Fruit fly (Drosophila melanogaster) whole organism, embryonic: ENCODE data around the gene Prp31.

Source experiments
- Aef1 ChIP-seq: fragments of 200-800 bp; sonication (Bioruptor generic); IDR thresholded peaks from 3 replicates; pipeline ENCODE4 v1.3.6; 2022; ENCODE audit warnings: missing biosample characterization, missing genetic modification characterization
- Atf3 ChIP-seq: fragments of 200-800 bp; sonication (Bioruptor generic); optimal IDR thresholded peaks from 3 replicates; lab custom pipeline; 2016; ENCODE audit warnings: missing biosample characterization, missing genetic modification characterization
- Awh ChIP-seq: fragments of 200-800 bp; sonication (Bioruptor generic); IDR thresholded peaks from 2 replicates; pipeline ENCODE4, ENCODE4 v1.3.6; 2022; ENCODE audit warnings: missing biosample characterization, missing genetic modification characterization
- Bdp1 ChIP-seq: fragments of 200-800 bp; sonication (Bioruptor generic); optimal IDR thresholded peaks from 3 replicates; lab custom pipeline; 2016; ENCODE audit warnings: missing biosample characterization, missing genetic modification characterization
- C15 ChIP-seq: fragments of 200-800 bp; sonication (Bioruptor generic); IDR thresholded peaks from 3 replicates; pipeline ENCODE4 v1.3.6; 2022; ENCODE audit warnings: missing biosample characterization, missing genetic modification characterization
- CG11560 ChIP-seq: fragments of 200-800 bp; sonication (Bioruptor generic); IDR thresholded peaks from 3 replicates; pipeline ENCODE4 v1.3.6; 2022; ENCODE audit warnings: missing biosample characterization, missing genetic modification characterization
- CG11723 ChIP-seq: fragments of 200-800 bp; sonication (Bioruptor generic); optimal IDR thresholded peaks from 2 replicates; lab custom pipeline; 2017; ENCODE audit warnings: missing biosample characterization, mild to moderate bottlenecking, missing genetic modification characterization
- CG12104 ChIP-seq: fragments of 200-800 bp; sonication (Bioruptor generic); optimal IDR thresholded peaks from 3 replicates; lab custom pipeline; 2016; ENCODE audit warnings: missing biosample characterization, missing genetic modification characterization
- CG12299 ChIP-seq: fragments of 200-800 bp; sonication (Bioruptor generic); optimal IDR thresholded peaks from 2 replicates; lab custom pipeline; 2018; ENCODE audit warnings: missing biosample characterization, mild to moderate bottlenecking, missing genetic modification characterization
- CG13287 ChIP-seq: fragments of 200-800 bp; sonication (Bioruptor generic); IDR thresholded peaks from 2 replicates; pipeline ENCODE4 v1.3.6; 2022; ENCODE audit warnings: missing biosample characterization, missing genetic modification characterization; ENCODE audit not compliant: partially characterized antibody
- CG13424 ChIP-seq: fragments of 200-800 bp; sonication (Bioruptor generic); optimal IDR thresholded peaks from 2 replicates; lab custom pipeline; 2019; ENCODE audit warnings: missing biosample characterization, mild to moderate bottlenecking, missing genetic modification characterization, moderate library complexity
- CG14667 ChIP-seq: fragments of 200-800 bp; sonication (Bioruptor generic); IDR thresholded peaks from 2 replicates; pipeline ENCODE4 v1.3.6; 2022; ENCODE audit warnings: missing biosample characterization, missing genetic modification characterization
- CG16815 ChIP-seq: fragments of 200-800 bp; sonication (Bioruptor generic); optimal IDR thresholded peaks from 3 replicates; lab custom pipeline; 2017; ENCODE audit warnings: missing biosample characterization, mild to moderate bottlenecking, missing genetic modification characterization
- CG17612 ChIP-seq: fragments of 200-800 bp; sonication (Bioruptor generic); IDR thresholded peaks from 2 replicates; pipeline ENCODE4 v1.3.6; 2022; ENCODE audit warnings: missing biosample characterization, missing genetic modification characterization
- CG18619 ChIP-seq: fragments of 200-800 bp; sonication (Bioruptor generic); optimal IDR thresholded peaks from 3 replicates; lab custom pipeline; 2017; ENCODE audit warnings: missing biosample characterization, mild to moderate bottlenecking, missing genetic modification characterization
- CG2129 ChIP-seq: fragments of 200-800 bp; sonication (Bioruptor generic); IDR thresholded peaks from 2 replicates; pipeline ENCODE4 v1.3.6; 2022; ENCODE audit warnings: missing biosample characterization, missing genetic modification characterization; ENCODE audit not compliant: partially characterized antibody
- CG31441 ChIP-seq: fragments of 200-800 bp; sonication (Bioruptor generic); IDR thresholded peaks from 2 replicates; pipeline ENCODE4 v1.3.6; 2022; ENCODE audit warnings: missing biosample characterization, missing genetic modification characterization
- CG4360 ChIP-seq: fragments of 200-800 bp; sonication (Bioruptor generic); IDR thresholded peaks from 2 replicates; pipeline ENCODE4 v1.3.6; 2022; ENCODE audit warnings: missing biosample characterization, missing genetic modification characterization
- CG5953 ChIP-seq: fragments of 200-800 bp; sonication (Bioruptor generic); IDR thresholded peaks from 2 replicates; pipeline ENCODE4 v1.3.6; 2022; ENCODE audit warnings: missing biosample characterization, missing genetic modification characterization
- CG7357 ChIP-seq: fragments of 200-800 bp; sonication (Bioruptor generic); IDR thresholded peaks from 3 replicates; pipeline ENCODE4 v1.3.6; 2022; ENCODE audit warnings: missing biosample characterization, missing genetic modification characterization
- CG8388 ChIP-seq: fragments of 200-800 bp; sonication (Bioruptor generic); optimal IDR thresholded peaks from 2 replicates; lab custom pipeline; 2019; ENCODE audit warnings: missing biosample characterization, mild to moderate bottlenecking, missing genetic modification characterization, moderate library complexity
- Hr39 ChIP-seq: fragments of >200 bp; optimal IDR thresholded peaks from 2 replicates; lab custom pipeline; 2017
- MBD-R2 ChIP-seq: fragments of 200-800 bp; sonication (Bioruptor generic); IDR thresholded peaks from 2 replicates; pipeline ENCODE4 v1.3.6; 2022; ENCODE audit warnings: missing biosample characterization, missing genetic modification characterization
- Nf-YB ChIP-seq: fragments of 200-800 bp; sonication (Bioruptor generic); optimal IDR thresholded peaks from 3 replicates; lab custom pipeline; 2019; ENCODE audit warnings: missing biosample characterization, mild to moderate bottlenecking, missing genetic modification characterization, moderate library complexity
- Oaz ChIP-seq: fragments of 200-800 bp; sonication (Bioruptor generic); IDR thresholded peaks from 2 replicates; pipeline ENCODE4 v1.3.6; 2022; ENCODE audit warnings: missing biosample characterization, missing genetic modification characterization
- Oli ChIP-seq: fragments of 200-800 bp; sonication (Bioruptor generic); optimal IDR thresholded peaks from 2 replicates; lab custom pipeline; 2018; ENCODE audit warnings: missing biosample characterization, mild to moderate bottlenecking, missing genetic modification characterization, moderate library complexity
- Opbp ChIP-seq: fragments of 200-800 bp; sonication (Bioruptor generic); IDR thresholded peaks from 3 replicates; pipeline ENCODE4 v1.3.6; 2022; ENCODE audit warnings: missing biosample characterization, missing genetic modification characterization; ENCODE audit not compliant: partially characterized antibody
- Ptx1 ChIP-seq: fragments of 200-800 bp; sonication (Bioruptor generic); IDR thresholded peaks from 2 replicates; pipeline ENCODE4 v1.3.6; 2022; ENCODE audit warnings: missing biosample characterization, missing genetic modification characterization
- aop ChIP-seq: fragments of 200-800 bp; sonication (Bioruptor generic); IDR thresholded peaks from 2 replicates; pipeline ENCODE4 v1.3.6; 2022; ENCODE audit warnings: missing biosample characterization, missing genetic modification characterization
- bowl ChIP-seq: fragments of 200-800 bp; sonication (Bioruptor generic); IDR thresholded peaks from 2 replicates; pipeline ENCODE4 v1.3.6; 2022; ENCODE audit warnings: missing biosample characterization, missing genetic modification characterization
- ci ChIP-seq: fragments of 200-800 bp; sonication (Bioruptor generic); IDR thresholded peaks from 3 replicates; pipeline ENCODE4 v1.3.6; 2022; ENCODE audit warnings: missing biosample characterization, missing genetic modification characterization
- crc ChIP-seq: fragments of 200-800 bp; sonication (Bioruptor generic); optimal IDR thresholded peaks from 2 replicates; lab custom pipeline; 2016; ENCODE audit warnings: missing biosample characterization, missing genetic modification characterization
- dpn ChIP-seq, 2 experiments: fragments of 200-800 bp; sonication (Bioruptor generic); optimal IDR thresholded peaks; 3 replicates each; lab custom pipeline; 2016; ENCODE audit warnings: missing biosample characterization in 2 of 2, missing genetic modification characterization in 2 of 2
- eyg ChIP-seq: fragments of 200-800 bp; sonication (Bioruptor generic); optimal IDR thresholded peaks from 3 replicates; lab custom pipeline; 2016; ENCODE audit warnings: missing biosample characterization, missing genetic modification characterization
- fru ChIP-seq: fragments of >200 bp; optimal IDR thresholded peaks from 2 replicates; lab custom pipeline; 2017
- ftz-f1 ChIP-seq: fragments of 200-800 bp; sonication (Bioruptor generic); optimal IDR thresholded peaks from 2 replicates; lab custom pipeline; 2016; ENCODE audit warnings: missing biosample characterization, missing genetic modification characterization
- fu2 ChIP-seq: fragments of 200-800 bp; sonication (Bioruptor generic); optimal IDR thresholded peaks from 2 replicates; lab custom pipeline; 2016; ENCODE audit warnings: missing biosample characterization, missing genetic modification characterization
- grau ChIP-seq: fragments of 200-800 bp; optimal IDR thresholded peaks from 3 replicates; lab custom pipeline; 2019; ENCODE audit warnings: missing biosample characterization, mild to moderate bottlenecking, missing genetic modification characterization, moderate library complexity
- klu ChIP-seq: fragments of 200-800 bp; sonication (Bioruptor generic); IDR thresholded peaks from 2 replicates; pipeline ENCODE4 v1.3.6; 2022; ENCODE audit warnings: missing biosample characterization, missing genetic modification characterization
- lab ChIP-seq: fragments of 200-800 bp; sonication (Bioruptor generic); optimal IDR thresholded peaks from 3 replicates; lab custom pipeline; 2017; ENCODE audit warnings: missing biosample characterization, missing genetic modification characterization, mild to moderate bottlenecking, moderate library complexity, missing genetic modification reagents
- lbe ChIP-seq: fragments of 200-800 bp; sonication (Bioruptor generic); optimal IDR thresholded peaks from 2 replicates; lab custom pipeline; 2016; ENCODE audit warnings: missing biosample characterization, mild to moderate bottlenecking, missing genetic modification characterization
- luna ChIP-seq: fragments of 200-800 bp; sonication (Bioruptor generic); optimal IDR thresholded peaks from 2 replicates; lab custom pipeline; 2016; ENCODE audit warnings: missing biosample characterization, missing genetic modification characterization
- nerfin-2 ChIP-seq: fragments of 200-800 bp; sonication (Bioruptor generic); IDR thresholded peaks from 2 replicates; pipeline ENCODE4 v1.3.6; 2022; ENCODE audit warnings: missing biosample characterization, missing genetic modification characterization; ENCODE audit not compliant: partially characterized antibody
- peb ChIP-seq: fragments of 200-800 bp; sonication (Bioruptor generic); IDR thresholded peaks from 2 replicates; pipeline ENCODE4 v1.3.6; 2022; ENCODE audit warnings: missing biosample characterization, missing genetic modification characterization
- phol ChIP-seq: fragments of 200-800 bp; sonication (Bioruptor generic); optimal IDR thresholded peaks from 3 replicates; lab custom pipeline; 2018; ENCODE audit warnings: missing biosample characterization, mild to moderate bottlenecking, missing genetic modification characterization, moderate library complexity
- pita ChIP-seq: fragments of 200-800 bp; sonication (Bioruptor generic); optimal IDR thresholded peaks from 2 replicates; lab custom pipeline; 2017; ENCODE audit warnings: missing biosample characterization, mild to moderate bottlenecking, missing genetic modification characterization
- pzg ChIP-seq: fragments of 200-800 bp; sonication (Bioruptor generic); optimal IDR thresholded peaks from 3 replicates; lab custom pipeline; 2018; ENCODE audit warnings: missing biosample characterization, mild to moderate bottlenecking, missing genetic modification characterization, moderate library complexity
- slbo ChIP-seq: fragments of 200-800 bp; sonication (Bioruptor generic); IDR thresholded peaks from 2 replicates; pipeline ENCODE4 v1.3.6; 2022; ENCODE audit warnings: missing biosample characterization, missing genetic modification characterization
- stc ChIP-seq: fragments of 200-800 bp; sonication (Bioruptor generic); IDR thresholded peaks from 2 replicates; pipeline ENCODE4 v1.3.6; 2022; ENCODE audit warnings: missing biosample characterization, missing genetic modification characterization
- tin ChIP-seq: fragments of 200-800 bp; sonication (Bioruptor generic); optimal IDR thresholded peaks from 3 replicates; lab custom pipeline; 2016; ENCODE audit warnings: missing biosample characterization, missing genetic modification characterization
- yki ChIP-seq: fragments of >200 bp; optimal IDR thresholded peaks from 3 replicates; lab custom pipeline; 2018

The Prp31 gene

DNA sequence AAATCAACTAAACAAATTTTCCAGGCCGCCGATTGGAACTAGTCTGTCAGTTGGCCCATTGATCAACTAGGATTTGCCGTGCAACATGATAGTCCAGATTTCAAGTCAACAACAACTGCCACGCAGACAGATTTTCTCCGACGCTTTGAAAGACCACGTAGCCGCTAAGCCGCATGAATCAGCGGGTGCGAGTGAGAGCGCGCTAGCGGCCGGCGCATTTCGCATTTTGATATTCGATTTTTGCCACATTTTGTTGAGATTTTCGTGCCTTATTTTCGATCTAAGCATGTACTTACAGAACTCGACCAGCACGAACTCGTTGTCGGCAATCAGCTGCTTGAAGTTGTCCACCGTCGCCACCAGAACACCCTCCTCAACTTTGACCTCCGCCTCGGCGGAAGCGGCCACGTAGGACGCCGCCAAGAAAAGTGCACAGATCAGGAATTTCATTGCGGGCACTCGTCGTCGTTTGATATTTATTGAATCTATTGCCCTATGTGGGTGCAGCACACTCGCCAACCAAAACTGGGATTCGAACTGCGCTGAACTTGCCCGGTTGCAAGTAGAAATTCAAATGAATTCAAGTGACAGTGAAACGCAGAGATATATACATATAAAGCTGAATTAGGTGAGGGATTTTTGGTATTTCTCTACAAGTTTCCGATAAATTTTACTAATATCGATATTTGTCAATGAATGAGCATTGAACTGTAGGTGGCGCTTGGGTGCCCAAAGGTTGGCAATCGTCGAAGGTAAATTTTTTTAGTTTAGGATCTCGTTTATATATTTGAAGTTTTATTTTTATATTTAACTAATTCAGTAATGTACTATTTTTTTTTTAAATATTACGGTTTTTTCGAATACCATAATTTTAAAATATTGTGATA, 16.7 kb upstream of the Prp31 start, which contains the start of gene Pdi (continued):
- TF ChIP-seq aop (GFP tag; lab: Robert Waterston, UW): no peak
- no peak for TF ChIP-seq CG16815
- TF ChIP-seq Ptx1 (GFP tag; lab: Robert Waterston, UW): no peak
- no peak for TF ChIP-seq CG17612 (GFP tag; lab: Robert Waterston, UW)
- TF ChIP-seq CG7357 (GFP tag; lab: Robert Waterston, UW): no peak
- TF ChIP-seq ftz-f1 (GFP tag; lab: Kevin White, UChicago): peak; percentile 28
- TF ChIP-seq peb (GFP tag; lab: Robert Waterston, UW): no peak
- TF ChIP-seq luna (GFP tag; lab: Kevin White, UChicago): peak; percentile 24
- no peak for TF ChIP-seq bowl
- no peak for TF ChIP-seq CG12104 (GFP tag; lab: Kevin White, UChicago)
- TF ChIP-seq fru (lab: Kevin White, UChicago): no peak
- TF ChIP-seq MBD-R2 (GFP tag; lab: Robert Waterston, UW): peak; percentile 29; the same call in 1 of the 2 replicates
- TF ChIP-seq CG5953: no peak
- peak; percentile 22; the same call in 1 of the 2 replicates for TF ChIP-seq CG2129 (GFP tag; lab: Robert Waterston, UW)
- no peak for TF ChIP-seq Oli
- no peak for TF ChIP-seq CG4360 (GFP tag; lab: Robert Waterston, UW)
- TF ChIP-seq fu2 (GFP tag; lab: Kevin White, UChicago): no peak
- TF ChIP-seq stc (GFP tag; lab: Robert Waterston, UW): no peak
- peak; percentile 68; the same call in 1 of the 3 replicates for TF ChIP-seq ci (GFP tag; lab: Robert Waterston, UW)
- TF ChIP-seq crc (GFP tag; lab: Kevin White, UChicago): no peak
- no peak for TF ChIP-seq klu (GFP tag; lab: Robert Waterston, UW)
- TF ChIP-seq pzg: peak; percentile 87
- TF ChIP-seq lab: no peak
- no peak for TF ChIP-seq slbo (GFP tag; lab: Robert Waterston, UW)
- no peak for TF ChIP-seq Hr39 (lab: Kevin White, UChicago)
- TF ChIP-seq lbe: peak; percentile 50
- TF ChIP-seq CG13287 (GFP tag; lab: Robert Waterston, UW): peak; percentile 88
- TF ChIP-seq CG11723 (GFP tag; lab: Kevin White, UChicago): no peak
- TF ChIP-seq phol (tag; lab: Kevin White, UChicago): peak; percentile 46
- TF ChIP-seq grau (tag; lab: Kevin White, UChicago): peak; percentile 53
- no peak for TF ChIP-seq CG18619
- TF ChIP-seq dpn (GFP tag; optimal IDR thresholded peaks at IDR 0.05; lab: Kevin White, UChicago): peak in 1 of 2 experiments; percentile 51
- no peak for TF ChIP-seq Oaz (GFP tag; lab: Robert Waterston, UW)
- no peak for TF ChIP-seq pita
- TF ChIP-seq nerfin-2: peak; percentile 61
- no peak for TF ChIP-seq Atf3 (GFP tag; lab: Kevin White, UChicago)
- peak; percentile 12 for TF ChIP-seq CG8388 (GFP tag; lab: Kevin White, UChicago)
- TF ChIP-seq eyg (GFP tag; lab: Kevin White, UChicago): no peak
- no peak for TF ChIP-seq Bdp1 (GFP tag; lab: Kevin White, UChicago)
- TF ChIP-seq CG13424 (tag; lab: Kevin White, UChicago): peak; percentile 18
- TF ChIP-seq yki (lab: Kevin White, UChicago): no peak
- no peak; the same call in 2 of the 3 replicates for TF ChIP-seq CG11560 (tag; lab: Robert Waterston, UW)
- TF ChIP-seq CG31441 (GFP tag; lab: Robert Waterston, UW): 0 out of 2 replicates have a peak, but pooled peaks have one; percentile 25
- TF ChIP-seq Opbp (GFP tag; lab: Robert Waterston, UW): peak; percentile 75; the same call in 2 of the 3 replicates
- TF ChIP-seq tin (GFP tag; lab: Kevin White, UChicago): peak; percentile 3
- no peak for TF ChIP-seq CG14667
- no peak for TF ChIP-seq Awh (GFP tag; lab: Robert Waterston, UW)
- no peak for TF ChIP-seq C15 (GFP tag; lab: Robert Waterston, UW)
- TF ChIP-seq Nf-YB (GFP tag; lab: Kevin White, UChicago): peak; percentile 12
- no peak for TF ChIP-seq Aef1 (GFP tag; lab: Robert Waterston, UW)
- no peak for TF ChIP-seq CG12299
